Fruit fly (Drosophila melanogaster) whole organism, embryonic: ENCODE results near the gene Wdfy2.
A peak's percentile ranks its signal among the peaks of the same experiment; 100 is the strongest.

Source experiments
- CG10147 ChIP-seq: fragments of 200-800 bp; sonication (Bioruptor generic); optimal IDR thresholded peaks from 2 replicates; lab custom pipeline; 2019; ENCODE audit warnings: missing biosample characterization, mild to moderate bottlenecking, missing genetic modification characterization, moderate library complexity
- CG10274 ChIP-seq: fragments of 200-800 bp; sonication (Bioruptor generic); optimal IDR thresholded peaks from 3 replicates; lab custom pipeline; 2017; ENCODE audit warnings: missing biosample characterization, mild to moderate bottlenecking, missing genetic modification characterization
- CG10366 ChIP-seq: fragments of 200-800 bp; sonication (Bioruptor generic); IDR thresholded peaks from 2 replicates; pipeline ENCODE4 v1.3.6; 2022; ENCODE audit warnings: missing biosample characterization, missing genetic modification characterization
- CG10462 ChIP-seq: fragments of 200-800 bp; sonication (Bioruptor generic); optimal IDR thresholded peaks from 2 replicates; lab custom pipeline; 2016; ENCODE audit warnings: missing biosample characterization, missing genetic modification characterization
- CG11504 ChIP-seq: fragments of 200-800 bp; sonication (Bioruptor generic); optimal IDR thresholded peaks from 3 replicates; lab custom pipeline; 2019; ENCODE audit warnings: missing biosample characterization, mild to moderate bottlenecking, missing genetic modification characterization, moderate library complexity
- CG14014 ChIP-seq: fragments of 200-800 bp; sonication (Bioruptor generic); IDR thresholded peaks from 2 replicates; pipeline ENCODE4 v1.3.6; 2022; ENCODE audit warnings: missing biosample characterization, missing genetic modification characterization
- CG14050 ChIP-seq: fragments of 200-800 bp; sonication (Bioruptor generic); IDR thresholded peaks from 3 replicates; pipeline ENCODE4 v1.3.6; 2022; ENCODE audit warnings: missing biosample characterization, missing genetic modification characterization
- CG17359 ChIP-seq: fragments of 200-800 bp; sonication (Bioruptor generic); optimal IDR thresholded peaks from 3 replicates; lab custom pipeline; 2018; ENCODE audit warnings: missing biosample characterization, mild to moderate bottlenecking, missing genetic modification characterization, moderate library complexity
- CG30020 ChIP-seq: fragments of 200-800 bp; optimal IDR thresholded peaks from 2 replicates; lab custom pipeline; 2019; ENCODE audit warnings: missing biosample characterization, mild to moderate bottlenecking, missing genetic modification characterization, moderate library complexity
- CG3065 ChIP-seq: fragments of 200-800 bp; sonication (Bioruptor generic); optimal IDR thresholded peaks from 2 replicates; lab custom pipeline; 2016; ENCODE audit warnings: missing biosample characterization, missing genetic modification characterization
- CG34422 ChIP-seq: fragments of 200-800 bp; sonication (Bioruptor generic); IDR thresholded peaks from 3 replicates; pipeline ENCODE4 v1.3.6; 2022; ENCODE audit warnings: missing biosample characterization, missing genetic modification characterization
- CG4424 ChIP-seq: fragments of 200-800 bp; sonication (Bioruptor generic); optimal IDR thresholded peaks from 3 replicates; lab custom pipeline; 2016; ENCODE audit warnings: missing biosample characterization, missing genetic modification characterization
- CG4707 ChIP-seq: fragments of 200-800 bp; sonication (Bioruptor generic); optimal IDR thresholded peaks from 2 replicates; lab custom pipeline; 2018; ENCODE audit warnings: missing biosample characterization, mild to moderate bottlenecking, missing genetic modification characterization, moderate library complexity
- CG7372 ChIP-seq: fragments of 200-800 bp; sonication (Bioruptor generic); IDR thresholded peaks from 2 replicates; pipeline ENCODE4 v1.3.6; 2022; ENCODE audit warnings: missing biosample characterization, missing genetic modification characterization
- CG8924 ChIP-seq: fragments of 200-800 bp; optimal IDR thresholded peaks from 3 replicates; lab custom pipeline; 2019; ENCODE audit warnings: missing biosample characterization, mild to moderate bottlenecking, missing genetic modification characterization, moderate library complexity
- CoRest ChIP-seq: fragments of 200-800 bp; sonication (Bioruptor generic); optimal IDR thresholded peaks from 3 replicates; lab custom pipeline; 2018; ENCODE audit warnings: missing biosample characterization, mild to moderate bottlenecking, missing genetic modification characterization, moderate library complexity
- Deaf1 ChIP-seq: fragments of 200-800 bp; optimal IDR thresholded peaks from 3 replicates; lab custom pipeline; 2019; ENCODE audit warnings: missing biosample characterization, mild to moderate bottlenecking, missing genetic modification characterization, moderate library complexity
- Dfd ChIP-seq, 2 experiments: fragments of >200 bp; optimal IDR thresholded peaks; 2 replicates each; lab custom pipeline; 2017; ENCODE audit warnings: missing biosample characterization in 2 of 2, missing genetic modification characterization in 2 of 2
- Doc2 ChIP-seq: fragments of 200-800 bp; sonication (Bioruptor generic); IDR thresholded peaks from 2 replicates; pipeline ENCODE4 v1.3.6; 2022; ENCODE audit warnings: missing biosample characterization, missing genetic modification characterization
- E2f2 ChIP-seq: fragments of 200-800 bp; sonication (Bioruptor generic); IDR thresholded peaks from 2 replicates; pipeline ENCODE4 v1.3.6; 2022; ENCODE audit warnings: missing biosample characterization, missing genetic modification characterization
- Eip74EF ChIP-seq, 2 experiments: fragments of 200-800 bp in 1 of 2; fragments of >200 bp in 1 of 2; sonication (Bioruptor generic) in 1 of 2; optimal IDR thresholded peaks; 2 replicates each; lab custom pipeline; 2017 to 2019; ENCODE audit warnings: missing biosample characterization in 2 of 2, missing genetic modification characterization in 2 of 2, mild to moderate bottlenecking in 1 of 2, moderate library complexity in 1 of 2
- HLHmδ ChIP-seq: fragments of 200-800 bp; sonication (Bioruptor generic); optimal IDR thresholded peaks from 2 replicates; lab custom pipeline; 2018; ENCODE audit warnings: missing biosample characterization, mild to moderate bottlenecking, missing genetic modification characterization, moderate library complexity
- Hr39 ChIP-seq: fragments of >200 bp; optimal IDR thresholded peaks from 2 replicates; lab custom pipeline; 2017
- NfI ChIP-seq: fragments of 200-800 bp; sonication (Bioruptor generic); optimal IDR thresholded peaks from 3 replicates; lab custom pipeline; 2018; ENCODE audit warnings: missing biosample characterization, mild to moderate bottlenecking, missing genetic modification characterization, moderate library complexity
- Pdp1 ChIP-seq, 2 experiments: fragments of 200-800 bp; sonication (Bioruptor generic); optimal IDR thresholded peaks; 3 replicates each; lab custom pipeline; 2016; ENCODE audit warnings: missing biosample characterization in 2 of 2, missing genetic modification characterization in 2 of 2, mild to moderate bottlenecking in 1 of 2, moderate library complexity in 1 of 2
- Trl ChIP-seq, 3 experiments: fragments of >200 bp in 2 of 3; fragments of 200-800 bp in 1 of 3; sonication (Bioruptor generic) in 1 of 3; optimal IDR thresholded peaks; 2 replicates in 1 of 3; 3 replicates in 2 of 3; lab custom pipeline; 2016 to 2017; ENCODE audit warnings: missing biosample characterization in 1 of 3, missing genetic modification characterization in 1 of 3
- Xbp1 ChIP-seq: fragments of 200-800 bp; sonication (Bioruptor generic); optimal IDR thresholded peaks from 3 replicates; lab custom pipeline; 2016; ENCODE audit warnings: missing biosample characterization, mild to moderate bottlenecking, missing genetic modification characterization
- cg ChIP-seq: fragments of 200-800 bp; sonication (Bioruptor generic); optimal IDR thresholded peaks from 3 replicates; lab custom pipeline; 2019; ENCODE audit warnings: missing biosample characterization, mild to moderate bottlenecking, missing genetic modification characterization, moderate library complexity
- chm ChIP-seq: fragments of 200-800 bp; sonication (Bioruptor generic); IDR thresholded peaks from 2 replicates; pipeline ENCODE4 v1.3.6; 2022; ENCODE audit warnings: missing biosample characterization, missing genetic modification characterization
- en ChIP-seq: fragments of 200-800 bp; sonication (Bioruptor generic); optimal IDR thresholded peaks from 2 replicates; lab custom pipeline; 2016; ENCODE audit warnings: missing biosample characterization, missing genetic modification characterization
- ewg ChIP-seq: fragments of 200-800 bp; sonication (Bioruptor generic); optimal IDR thresholded peaks from 3 replicates; lab custom pipeline; 2017; ENCODE audit warnings: mild to moderate bottlenecking, missing biosample characterization, missing genetic modification reagents, missing genetic modification characterization
- nerfin-1 ChIP-seq: fragments of 200-800 bp; sonication (Bioruptor generic); optimal IDR thresholded peaks from 3 replicates; lab custom pipeline; 2019; ENCODE audit warnings: missing biosample characterization, mild to moderate bottlenecking, missing genetic modification characterization, moderate library complexity
- odd ChIP-seq: fragments of 200-800 bp; sonication (Bioruptor generic); optimal IDR thresholded peaks from 2 replicates; lab custom pipeline; 2017; ENCODE audit warnings: missing biosample characterization, mild to moderate bottlenecking, missing genetic modification characterization
- otp ChIP-seq: fragments of 200-800 bp; sonication (Bioruptor generic); IDR thresholded peaks from 3 replicates; pipeline ENCODE4, ENCODE4 v1.3.6; 2022; ENCODE audit warnings: missing biosample characterization, missing genetic modification characterization
- pan ChIP-seq, 4 experiments: fragments of >200 bp in 3 of 4; fragments of 200-800 bp in 1 of 4; sonication (Bioruptor generic) in 1 of 4; optimal IDR thresholded peaks in 3 of 4; IDR thresholded peaks in 1 of 4; 2 replicates each; pipeline versions ENCODE4 v1.3.6 to Lab custom; 2017 to 2022; ENCODE audit warnings: missing biosample characterization in 2 of 4, missing genetic modification characterization in 2 of 4, mixed read lengths in 1 of 4
- prd ChIP-seq, 3 experiments: fragments of >200 bp in 2 of 3; fragments of 200-800 bp in 1 of 3; sonication (Bioruptor generic) in 1 of 3; optimal IDR thresholded peaks in 2 of 3; IDR thresholded peaks in 1 of 3; 2 replicates in 2 of 3; 3 replicates in 1 of 3; pipeline versions ENCODE4 v1.3.6 to Lab custom; 2017 to 2022; ENCODE audit warnings: missing biosample characterization in 1 of 3, missing genetic modification characterization in 1 of 3
- pzg ChIP-seq: fragments of 200-800 bp; sonication (Bioruptor generic); optimal IDR thresholded peaks from 3 replicates; lab custom pipeline; 2018; ENCODE audit warnings: missing biosample characterization, mild to moderate bottlenecking, missing genetic modification characterization, moderate library complexity
- zfh2 ChIP-seq: fragments of 200-800 bp; sonication (Bioruptor generic); optimal IDR thresholded peaks from 2 replicates; lab custom pipeline; 2016; ENCODE audit warnings: missing biosample characterization, missing genetic modification characterization

Gene Wdfy2

DNA sequence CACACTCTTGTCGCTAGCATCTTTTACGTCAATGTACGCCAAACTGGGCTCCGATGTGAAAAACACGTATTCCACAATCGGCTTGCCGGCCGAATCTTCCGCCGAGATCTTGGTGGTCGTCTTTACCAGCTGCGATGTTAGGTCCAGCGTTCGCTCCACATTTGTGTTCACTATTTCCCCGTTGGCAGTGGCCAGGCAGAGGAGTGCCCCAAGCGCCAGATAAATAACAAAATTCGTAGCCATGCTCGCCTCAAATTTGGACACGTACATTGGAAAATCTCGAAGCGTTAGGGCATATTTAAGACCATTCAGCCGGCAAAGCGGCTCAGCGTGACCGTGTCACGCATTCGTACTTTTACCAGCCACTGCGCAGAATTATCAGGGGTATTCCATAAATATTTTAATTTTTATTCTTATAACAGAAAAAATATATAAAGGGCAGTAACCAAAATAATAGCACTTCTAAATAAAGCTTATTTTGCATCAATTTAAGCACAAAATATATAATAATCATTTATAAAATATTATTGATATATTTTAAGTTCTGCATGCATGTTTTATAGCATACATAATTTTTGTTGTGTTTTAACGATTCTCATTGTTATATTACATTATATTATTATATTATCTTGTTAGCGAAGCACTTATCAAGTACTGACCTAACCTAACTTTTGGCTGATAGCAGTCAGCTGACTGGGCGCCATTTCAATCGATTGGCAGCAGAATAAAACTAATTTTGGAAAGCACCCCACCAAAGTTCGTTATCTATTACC lies 47.4 kb upstream of the Wdfy2 start, which contains the start of the genes CG33303 and dpr19 (continued):
- TF ChIP-seq pzg (peak; percentile 59), E2f2 (GFP tag; lab: Robert Waterston, UW) (peak; percentile 42), CG11504 (tag; lab: Kevin White, UChicago) (peak; percentile 85), CG14014 (GFP tag; lab: Robert Waterston, UW) (peak; percentile 34; the same call in 1 of the 2 replicates), Hr39 (no peak), Xbp1 (GFP tag; lab: Kevin White, UChicago) (peak; percentile 76), CG34422 (GFP tag; lab: Robert Waterston, UW) (peak; percentile 87; the same call in 2 of the 3 replicates), CG30020 (tag; lab: Kevin White, UChicago) (peak; percentile 91), CG10462 (peak; percentile 20), Eip74EF (GFP tag; optimal IDR thresholded peaks at IDR 0.05; lab: Kevin White, UChicago) (peak in 1 of 2 experiments; percentile 79), CG17359 (tag; lab: Kevin White, UChicago) (peak; percentile 84), HLHmδ (GFP tag; lab: Kevin White, UChicago) (no peak), chm (no peak; the same call in 1 of the 2 replicates), odd (GFP tag; lab: Kevin White, UChicago) (peak; percentile 53), CG4707 (GFP tag; lab: Kevin White, UChicago) (no peak), NfI (GFP tag; lab: Kevin White, UChicago) (peak; percentile 45), CG4424 (peak; percentile 71), CoRest (tag; lab: Kevin White, UChicago) (peak; percentile 83), Doc2 (GFP tag; lab: Robert Waterston, UW) (no peak), CG3065 (GFP tag; lab: Kevin White, UChicago) (no peak), CG10147 (GFP tag; lab: Kevin White, UChicago) (peak; percentile 72), nerfin-1 (peak; percentile 76), pan (optimal IDR thresholded peaks at IDR 0.05; lab: Kevin White, UChicago) (no peak), pan (GFP tag; optimal IDR thresholded peaks at IDR 0.05 in 1 of 2, IDR thresholded peaks at IDR 0.05 in 1 of 2) (peak in 1 of 2 experiments; percentile 64), CG8924 (tag; lab: Kevin White, UChicago) (peak; percentile 90), zfh2 (GFP tag; lab: Kevin White, UChicago) (no peak), CG10366 (GFP tag; lab: Robert Waterston, UW) (peak; percentile 34; the same call in 1 of the 2 replicates), CG14050 (no peak; the same call in 2 of the 3 replicates), prd (optimal IDR thresholded peaks at IDR 0.05; lab: Kevin White, UChicago) (no peak), prd (GFP tag; IDR thresholded peaks at IDR 0.05; lab: Robert Waterston, UW) (peak; percentile 27; the same call in 1 of the 3 replicates), otp (GFP tag; lab: Robert Waterston, UW) (no peak)

- no peak for TF ChIP-seq Trl (optimal IDR thresholded peaks at IDR 0.05; lab: Kevin White, UChicago)
- TF ChIP-seq Trl (GFP tag; optimal IDR thresholded peaks at IDR 0.05; lab: Kevin White, UChicago), result peak; percentile 1
- TF ChIP-seq ewg (GFP tag; lab: Kevin White, UChicago), result peak; percentile 90
- no peak for TF ChIP-seq CG3065 (GFP tag; lab: Kevin White, UChicago)
- TF ChIP-seq Pdp1 (GFP tag; optimal IDR thresholded peaks at IDR 0.05; lab: Kevin White, UChicago), result peak in 1 of 2 experiments; percentile 40
- no peak for TF ChIP-seq CG10274 (GFP tag; lab: Kevin White, UChicago)
- TF ChIP-seq Deaf1 (tag; lab: Kevin White, UChicago), result peak; percentile 83
- TF ChIP-seq CG7372, result no peak
- peak in 1 of 2 experiments; percentile 8 for TF ChIP-seq Dfd (GFP tag; optimal IDR thresholded peaks at IDR 0.05; lab: Kevin White, UChicago)
- peak; percentile 65 for TF ChIP-seq cg (GFP tag; lab: Kevin White, UChicago)
- TF ChIP-seq en (GFP tag; lab: Kevin White, UChicago), result no peak
Measured at dm6 chr2L:10376276-10376675, 46.8 kb upstream of the Wdfy2 start.
